Worm (Caenorhabditis elegans): Measurements from ENCODE around the gene sto-6.

Gene sto-6

DNA sequence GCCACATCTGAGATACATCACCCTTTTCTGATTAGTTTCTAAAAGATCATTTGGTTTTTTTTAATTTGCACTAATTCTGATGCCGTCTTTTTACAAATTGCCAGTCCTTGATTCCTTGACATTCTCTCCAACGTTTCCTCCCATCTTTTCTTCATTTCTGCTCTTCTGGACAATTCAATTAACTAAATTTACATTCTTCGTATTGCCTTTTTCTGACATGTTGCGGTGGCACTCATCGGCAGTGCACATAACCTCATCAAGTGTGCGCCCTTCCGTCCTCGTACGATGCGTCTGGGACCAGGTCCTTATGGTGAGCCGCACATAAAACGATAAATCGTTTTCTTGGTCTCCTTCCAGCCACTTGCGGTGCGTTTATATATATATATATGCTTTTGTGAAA, 6.8 kb downstream of the sto-6 start:
- TF ChIP-seq nhr-12 (tag; optimal IDR thresholded peaks at IDR 0.05) (no peak), nhr-28 (tag; optimal IDR thresholded peaks at IDR 0.05) (no peak), hlh-1 (tag; optimal IDR thresholded peaks at IDR 0.05) (no peak), unc-120 (tag; optimal IDR thresholded peaks at IDR 0.05; ENCODE audit: poor library complexity, severe bottlenecking) (no peak), blmp-1 (tag; optimal IDR thresholded peaks at IDR 0.05) (no peak), unc-39 (tag; optimal IDR thresholded peaks at IDR 0.05) (no peak), ces-1 (GFP tag; optimal IDR thresholded peaks at IDR 0.05) (peak; percentile 98)

- TF ChIP-seq ces-1 (GFP tag; optimal IDR thresholded peaks at IDR 0.05) (peak; percentile 82), unc-62 (GFP tag; optimal IDR thresholded peaks at IDR 0.05) (peak; percentile 62), blmp-1 (tag; optimal IDR thresholded peaks at IDR 0.05) (no peak), tbx-8 (GFP tag; optimal IDR thresholded peaks at IDR 0.05) (no peak), unc-120 (tag; optimal IDR thresholded peaks at IDR 0.05; ENCODE audit: poor library complexity, severe bottlenecking) (peak; percentile 17), bed-3 (GFP tag; optimal IDR thresholded peaks at IDR 0.05) (no peak)
These were observed 8.3 kb downstream of the sto-6 start for ce11 chrX:11640463-11640995.

DNA sequence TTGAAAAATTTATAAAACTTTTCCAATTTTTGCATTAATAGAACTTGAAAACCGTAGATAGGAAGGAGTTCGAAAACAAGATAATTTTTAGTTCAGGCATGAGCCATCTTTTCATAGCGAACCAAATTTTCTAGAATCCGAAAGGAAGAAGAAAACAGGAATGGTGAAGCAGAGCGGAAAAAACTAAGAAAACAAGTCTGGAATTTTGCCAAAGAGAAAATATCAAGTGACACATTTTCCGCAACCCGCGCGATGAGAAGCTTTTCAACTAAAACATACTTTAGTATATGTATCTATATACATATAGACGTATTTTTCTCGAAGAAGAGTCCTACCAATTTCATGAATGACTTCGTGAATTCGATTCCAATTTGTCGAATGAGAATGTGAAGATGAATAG, 9.4 kb downstream of the sto-6 start:
- no peak for TF ChIP-seq sem-2 (GFP tag; optimal IDR thresholded peaks at IDR 0.05)
- TF ChIP-seq ces-1 (GFP tag; optimal IDR thresholded peaks at IDR 0.05), result peak; percentile 47

ce11 chrX:11643767-11644235, 11.6 kb downstream of the sto-6 start, which contains the start of gene sto-4:
Gene sto-4 (plus strand): TSS chrX:11644126.
- TF ChIP-seq bed-3 (GFP tag; optimal IDR thresholded peaks at IDR 0.05) (peak; percentile 31), lsy-2 (tag; optimal IDR thresholded peaks at IDR 0.05) (peak; percentile 19), ceh-83 (GFP tag; optimal IDR thresholded peaks at IDR 0.05) (peak; percentile 84), ham-2 (GFP tag; optimal IDR thresholded peaks at IDR 0.05) (peak; percentile 76), ztf-11 (tag; optimal IDR thresholded peaks at IDR 0.05) (peak; percentile 40), nhr-12 (tag; optimal IDR thresholded peaks at IDR 0.05) (peak; percentile 6), sem-2 (GFP tag; optimal IDR thresholded peaks at IDR 0.05) (peak; percentile 70), tbx-8 (GFP tag; optimal IDR thresholded peaks at IDR 0.05) (peak; percentile 82), unc-120 (tag; optimal IDR thresholded peaks at IDR 0.05; ENCODE audit: poor library complexity, severe bottlenecking) (peak; percentile 31), ceh-43 (GFP tag; optimal IDR thresholded peaks at IDR 0.05) (peak; percentile 82), sptf-1 (tag; optimal IDR thresholded peaks at IDR 0.05) (peak; percentile 96), M03D4.4 (tag; optimal IDR thresholded peaks at IDR 0.05) (peak; percentile 91), mls-2 (tag; optimal IDR thresholded peaks at IDR 0.05) (peak; percentile 94), flh-1 (GFP tag; optimal IDR thresholded peaks at IDR 0.05) (peak; percentile 74), lin-32 (GFP tag; optimal IDR thresholded peaks at IDR 0.05) (peak; percentile 74), cnd-1 (tag; optimal IDR thresholded peaks at IDR 0.05) (peak; percentile 95), drap-1 (GFP tag; optimal IDR thresholded peaks at IDR 0.05) (peak; percentile 89)

DNA sequence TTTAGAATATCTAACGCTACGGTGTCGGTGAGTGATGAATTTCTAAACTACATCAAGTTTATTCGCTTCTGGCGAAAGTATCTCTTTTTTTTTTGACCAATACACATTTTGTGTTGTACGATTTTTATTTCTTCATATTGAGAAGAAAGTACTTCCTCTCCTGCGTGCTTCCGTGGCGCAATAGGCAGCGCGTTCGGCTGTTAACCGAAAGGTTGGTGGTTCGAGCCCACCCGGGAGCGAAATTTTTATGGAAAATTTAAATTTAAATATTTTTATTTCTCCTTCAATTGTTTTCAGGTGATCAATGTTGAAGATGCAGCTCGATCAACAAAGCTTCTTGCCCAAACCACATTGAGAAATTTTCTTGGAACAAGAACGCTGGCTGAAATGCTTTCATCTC, 13.3 kb downstream of the sto-6 start:
- no peak for TF ChIP-seq mep-1 (tag; optimal IDR thresholded peaks at IDR 0.05)
- TF ChIP-seq ces-1 (GFP tag; optimal IDR thresholded peaks at IDR 0.05), result no peak
- TF ChIP-seq lsy-2 (tag; optimal IDR thresholded peaks at IDR 0.05), result no peak
- TF ChIP-seq sptf-1 (tag; optimal IDR thresholded peaks at IDR 0.05), result peak; percentile 27

DNA sequence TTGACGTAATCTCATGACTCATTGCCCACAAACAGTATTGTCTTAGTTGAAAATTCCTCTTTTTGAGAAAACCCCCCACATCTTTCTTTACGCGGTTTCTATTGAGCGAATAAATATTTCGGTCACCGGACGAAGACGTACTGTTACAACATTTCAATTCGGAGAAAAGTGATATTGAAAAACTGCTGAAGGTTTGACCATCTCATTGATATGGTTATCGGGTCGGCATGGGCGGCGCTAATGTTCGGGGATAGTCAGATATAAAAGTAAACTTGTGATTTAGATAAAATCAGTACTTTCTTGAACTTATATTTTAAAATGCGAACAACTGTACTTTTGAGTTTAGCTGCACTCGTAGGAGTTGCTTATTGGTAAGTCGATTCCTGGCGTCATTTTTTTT, 15.0 kb downstream of the sto-6 start, which contains the start of gene T04F8.8:
T04F8.8 (plus strand) TSS at position 301 of the 400 bp plus-strand sequence.
- TF ChIP-seq ztf-11 (tag; optimal IDR thresholded peaks at IDR 0.05), result no peak
- TF ChIP-seq unc-62 (GFP tag; optimal IDR thresholded peaks at IDR 0.05), result no peak
- no peak for TF ChIP-seq mep-1 (tag; optimal IDR thresholded peaks at IDR 0.05)
- no peak for TF ChIP-seq ceh-83 (GFP tag; optimal IDR thresholded peaks at IDR 0.05)
- no peak for TF ChIP-seq ces-1 (GFP tag; optimal IDR thresholded peaks at IDR 0.05)
- no peak for TF ChIP-seq snpc-4 (tag; optimal IDR thresholded peaks at IDR 0.05)
- no peak for TF ChIP-seq mls-2 (tag; optimal IDR thresholded peaks at IDR 0.05)
- no peak for TF ChIP-seq lin-32 (GFP tag; optimal IDR thresholded peaks at IDR 0.05)

DNA sequence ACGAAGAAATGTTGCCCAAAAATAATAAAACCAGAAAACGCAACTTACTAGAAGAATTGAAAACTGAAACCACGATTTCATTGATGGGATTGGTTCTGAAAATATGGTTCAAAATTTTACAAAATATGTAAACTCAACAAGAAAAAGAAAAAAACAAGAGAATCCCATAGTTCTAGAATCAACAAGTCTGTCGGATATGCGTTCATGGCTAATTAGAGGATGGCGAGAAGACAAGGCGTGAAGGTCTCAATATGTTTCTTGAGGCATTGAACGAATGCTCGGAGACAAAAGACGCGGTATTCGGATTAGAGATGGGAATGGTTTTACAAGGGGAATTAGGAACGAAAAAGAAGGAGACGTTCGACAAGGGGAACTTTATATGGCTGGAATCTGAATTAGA, 18.5 kb downstream of the sto-6 start, which contains the start of gene cutl-11:
cutl-11 (minus strand) TSS at position 101 of the 400 bp plus-strand sequence.
- TF ChIP-seq ceh-43 (GFP tag; optimal IDR thresholded peaks at IDR 0.05) (no peak), unc-120 (tag; optimal IDR thresholded peaks at IDR 0.05; ENCODE audit: poor library complexity, severe bottlenecking) (no peak), tbx-8 (GFP tag; optimal IDR thresholded peaks at IDR 0.05) (no peak), mls-2 (tag; optimal IDR thresholded peaks at IDR 0.05) (no peak), lsy-2 (tag; optimal IDR thresholded peaks at IDR 0.05) (no peak), bed-3 (GFP tag; optimal IDR thresholded peaks at IDR 0.05) (no peak), hlh-1 (tag; optimal IDR thresholded peaks at IDR 0.05) (no peak), ztf-11 (tag; optimal IDR thresholded peaks at IDR 0.05) (no peak), ham-2 (GFP tag; optimal IDR thresholded peaks at IDR 0.05) (no peak), lin-32 (GFP tag; optimal IDR thresholded peaks at IDR 0.05) (no peak), nhr-28 (tag; optimal IDR thresholded peaks at IDR 0.05) (no peak), unc-62 (GFP tag; optimal IDR thresholded peaks at IDR 0.05) (no peak)
